Worm (Caenorhabditis elegans): Measurements from ENCODE around the gene B0410.3.

Gene B0410.3

ce11 chrX:2843508-2843907 is 47.8 kb downstream of the B0410.3 start:
- TF ChIP-seq nhr-25 (tag; optimal IDR thresholded peaks at IDR 0.05) (peak; percentile 2), snpc-4 (tag; optimal IDR thresholded peaks at IDR 0.05) (peak; percentile 86), fkh-2 (tag; optimal IDR thresholded peaks at IDR 0.05) (no peak), unc-62 (GFP tag; optimal IDR thresholded peaks at IDR 0.05) (no peak), ZK546.5 (tag; optimal IDR thresholded peaks at IDR 0.05) (no peak)

- TF ChIP-seq pqm-1 (tag; optimal IDR thresholded peaks at IDR 0.05), result peak; percentile 77
- no peak for TF ChIP-seq nhr-25 (tag; optimal IDR thresholded peaks at IDR 0.05)
- peak; percentile 3 for TF ChIP-seq hmg-11 (tag; optimal IDR thresholded peaks at IDR 0.05)
- TF ChIP-seq daf-12 (tag; optimal IDR thresholded peaks at IDR 0.05), result no peak
- TF ChIP-seq pha-4 (tag; optimal IDR thresholded peaks at IDR 0.05), result peak; percentile 50
- TF ChIP-seq sea-2 (GFP tag; optimal IDR thresholded peaks at IDR 0.05), result no peak
- no peak for TF ChIP-seq fos-1 (tag; optimal IDR thresholded peaks at IDR 0.05)
- TF ChIP-seq elt-1 (tag; optimal IDR thresholded peaks at IDR 0.05), result no peak
- no peak for TF ChIP-seq unc-62 (GFP tag; optimal IDR thresholded peaks at IDR 0.05)
- TF ChIP-seq R02D3.7 (tag; optimal IDR thresholded peaks at IDR 0.05), result no peak
- TF ChIP-seq ceh-28 (tag; optimal IDR thresholded peaks at IDR 0.05), result no peak
- TF ChIP-seq ZK546.5 (tag; optimal IDR thresholded peaks at IDR 0.05), result no peak
- TF ChIP-seq snpc-4 (tag; optimal IDR thresholded peaks at IDR 0.05), result no peak
- no peak for TF ChIP-seq nhr-43 (tag; optimal IDR thresholded peaks at IDR 0.05; ENCODE audit: poor library complexity, severe bottlenecking)
- TF ChIP-seq eor-1 (tag; optimal IDR thresholded peaks at IDR 0.05), result no peak
- TF ChIP-seq ztf-11 (tag; optimal IDR thresholded peaks at IDR 0.05), result no peak
- TF ChIP-seq ceh-16 (tag; optimal IDR thresholded peaks at IDR 0.05), result no peak
- no peak for TF ChIP-seq lin-39 (tag; optimal IDR thresholded peaks at IDR 0.05)
- no peak for TF ChIP-seq nhr-12 (tag; optimal IDR thresholded peaks at IDR 0.05)
- TF ChIP-seq lsy-12 (tag; optimal IDR thresholded peaks at IDR 0.05), result no peak
- TF ChIP-seq nhr-77 (tag; optimal IDR thresholded peaks at IDR 0.05), result no peak
- TF ChIP-seq ceh-82 (tag; optimal IDR thresholded peaks at IDR 0.05), result no peak
- no peak for TF ChIP-seq nhr-28 (tag; optimal IDR thresholded peaks at IDR 0.05)
- no peak for TF ChIP-seq nhr-23 (tag; optimal IDR thresholded peaks at IDR 0.05)
- peak; percentile 94 for TF ChIP-seq elt-2 (tag; optimal IDR thresholded peaks at IDR 0.05)
- no peak for TF ChIP-seq mml-1 (tag; optimal IDR thresholded peaks at IDR 0.05)
- TF ChIP-seq fkh-2 (tag; optimal IDR thresholded peaks at IDR 0.05), result no peak
- TF ChIP-seq lin-15B (tag; optimal IDR thresholded peaks at IDR 0.05), result no peak
- no peak for TF ChIP-seq nhr-11 (tag; optimal IDR thresholded peaks at IDR 0.05)
- no peak for TF ChIP-seq nhr-76 (tag; optimal IDR thresholded peaks at IDR 0.05)
- TF ChIP-seq ama-1 (optimal IDR thresholded peaks at IDR 0.05), result no peak
- no peak for TF ChIP-seq egl-27 (tag; optimal IDR thresholded peaks at IDR 0.05)
- peak; percentile 48 for TF ChIP-seq jun-1 (tag; optimal IDR thresholded peaks at IDR 0.05)
- TF ChIP-seq nfya-1 (tag; optimal IDR thresholded peaks at IDR 0.05; ENCODE audit: insufficient read depth), result no peak
- no peak for TF ChIP-seq zag-1 (tag; optimal IDR thresholded peaks at IDR 0.05)
- TF ChIP-seq aly-2 (tag; optimal IDR thresholded peaks at IDR 0.05), result no peak
- TF ChIP-seq tbx-2 (tag; optimal IDR thresholded peaks at IDR 0.05), result no peak
- no peak for TF ChIP-seq fkh-10 (GFP tag; optimal IDR thresholded peaks at IDR 0.05)
Observed at ce11 chrX:2841754-2842153, 49.5 kb downstream of the B0410.3 start.
